Fruit fly (Drosophila melanogaster) whole organism, prepupa: ENCODE results near the gene RpS14a.

ENCODE experiments used
- CG10631 ChIP-seq: fragments of 200-800 bp; sonication (Bioruptor generic); optimal IDR thresholded peaks from 2 replicates; lab custom pipeline; 2016; ENCODE audit warnings: missing biosample characterization, missing genetic modification characterization
- CG10669 ChIP-seq: fragments of 200-800 bp; sonication (Bioruptor generic); optimal IDR thresholded peaks from 3 replicates; lab custom pipeline; 2018; ENCODE audit warnings: missing biosample characterization, mild to moderate bottlenecking, missing genetic modification characterization, moderate library complexity
- CG15336 ChIP-seq: fragments of 200-800 bp; sonication (Bioruptor generic); IDR thresholded peaks from 2 replicates; pipeline ENCODE4 v1.3.6; 2022; ENCODE audit warnings: missing biosample characterization, missing genetic modification characterization
- CG1621 ChIP-seq: fragments of 200-800 bp; sonication (Bioruptor generic); optimal IDR thresholded peaks from 3 replicates; lab custom pipeline; 2018; ENCODE audit warnings: missing biosample characterization, mild to moderate bottlenecking, missing genetic modification characterization
- CG16779 ChIP-seq: fragments of 200-800 bp; sonication (Bioruptor generic); optimal IDR thresholded peaks from 3 replicates; lab custom pipeline; 2017; ENCODE audit warnings: missing biosample characterization, mild to moderate bottlenecking, missing genetic modification characterization
- CG3032 ChIP-seq: fragments of 200-800 bp; optimal IDR thresholded peaks from 2 replicates; lab custom pipeline; 2019; ENCODE audit warnings: missing biosample characterization, mild to moderate bottlenecking, missing genetic modification characterization, moderate library complexity
- CG31627 ChIP-seq: fragments of 200-800 bp; sonication (Bioruptor generic); optimal IDR thresholded peaks from 3 replicates; lab custom pipeline; 2016; ENCODE audit warnings: missing biosample characterization, missing genetic modification characterization
- CG32006 ChIP-seq: fragments of 200-800 bp; sonication (Bioruptor generic); optimal IDR thresholded peaks from 3 replicates; lab custom pipeline; 2017; ENCODE audit warnings: missing biosample characterization, mild to moderate bottlenecking, missing genetic modification characterization
- CG3919 ChIP-seq: fragments of 200-800 bp; sonication (Bioruptor generic); optimal IDR thresholded peaks from 3 replicates; lab custom pipeline; 2016; ENCODE audit warnings: missing biosample characterization, missing genetic modification characterization
- CG6163 ChIP-seq: fragments of 200-800 bp; sonication (Bioruptor generic); IDR thresholded peaks from 3 replicates; pipeline ENCODE4 v1.3.6; 2022; ENCODE audit warnings: missing biosample characterization, missing genetic modification characterization
- CG6276 ChIP-seq: fragments of 200-800 bp; sonication (Bioruptor generic); optimal IDR thresholded peaks from 2 replicates; lab custom pipeline; 2017; ENCODE audit warnings: missing biosample characterization, mild to moderate bottlenecking, missing genetic modification characterization
- CG6792 ChIP-seq: fragments of 200-800 bp; sonication (Bioruptor generic); optimal IDR thresholded peaks from 3 replicates; lab custom pipeline; 2016; ENCODE audit warnings: missing biosample characterization, missing genetic modification characterization
- CG6808 ChIP-seq: fragments of 200-800 bp; sonication (Bioruptor generic); optimal IDR thresholded peaks from 3 replicates; lab custom pipeline; 2017; ENCODE audit warnings: missing biosample characterization, missing genetic modification characterization, mild to moderate bottlenecking, moderate library complexity, missing genetic modification reagents
- CG7368 ChIP-seq: fragments of 200-800 bp; sonication (Bioruptor generic); optimal IDR thresholded peaks from 3 replicates; lab custom pipeline; 2016; ENCODE audit warnings: missing biosample characterization, missing genetic modification characterization
- CG8119 ChIP-seq: fragments of 200-800 bp; sonication (Bioruptor generic); IDR thresholded peaks from 3 replicates; pipeline ENCODE4 v1.3.6; 2022; ENCODE audit warnings: missing biosample characterization, missing genetic modification characterization
- CG8632 ChIP-seq: fragments of 200-800 bp; sonication (Bioruptor generic); optimal IDR thresholded peaks from 3 replicates; lab custom pipeline; 2016; ENCODE audit warnings: missing biosample characterization, missing genetic modification characterization
- CG9139 ChIP-seq: fragments of 200-800 bp; sonication (Bioruptor generic); optimal IDR thresholded peaks from 3 replicates; lab custom pipeline; 2017; ENCODE audit warnings: missing biosample characterization, mild to moderate bottlenecking, missing genetic modification characterization
- Eip78C ChIP-seq: fragments of 200-800 bp; sonication (Bioruptor generic); peaks from one replicate; lab custom pipeline; 2016; ENCODE audit warnings: missing biosample characterization, missing genetic modification characterization
- Eip93F ChIP-seq: fragments of 200-800 bp; sonication (Bioruptor generic); optimal IDR thresholded peaks from 2 replicates; lab custom pipeline; 2016; ENCODE audit warnings: missing biosample characterization, mild to moderate bottlenecking, missing genetic modification characterization
- Ets96B ChIP-seq: fragments of 200-800 bp; optimal IDR thresholded peaks from 2 replicates; lab custom pipeline; 2019; ENCODE audit warnings: missing biosample characterization, mild to moderate bottlenecking, missing genetic modification characterization, moderate library complexity
- Gug ChIP-seq: fragments of 200-800 bp; sonication (Bioruptor generic); IDR thresholded peaks from 2 replicates; pipeline ENCODE4 v1.3.6; 2022; ENCODE audit warnings: missing biosample characterization, missing genetic modification characterization
- Hr38 ChIP-seq: sonication (Bioruptor generic); optimal IDR thresholded peaks from 2 replicates; lab custom pipeline; 2016; ENCODE audit warnings: missing biosample characterization, missing genetic modification characterization
- Hr39 ChIP-seq: fragments of 200-800 bp; sonication (Bioruptor generic); optimal IDR thresholded peaks from 2 replicates; lab custom pipeline; 2016; ENCODE audit warnings: missing biosample characterization, missing genetic modification characterization
- Hr4 ChIP-seq: fragments of 200-800 bp; sonication (Bioruptor generic); optimal IDR thresholded peaks from 3 replicates; lab custom pipeline; 2016; ENCODE audit warnings: missing biosample characterization, missing genetic modification characterization
- Lpt ChIP-seq: fragments of 200-800 bp; sonication (Bioruptor generic); optimal IDR thresholded peaks from 3 replicates; lab custom pipeline; 2016; ENCODE audit warnings: missing biosample characterization, missing genetic modification characterization
- OdsH ChIP-seq: fragments of 200-800 bp; sonication (Bioruptor generic); optimal IDR thresholded peaks from 3 replicates; lab custom pipeline; 2016; ENCODE audit warnings: missing biosample characterization, missing genetic modification characterization
- Smox ChIP-seq: fragments of 200-800 bp; sonication (Bioruptor generic); optimal IDR thresholded peaks from 3 replicates; lab custom pipeline; 2016; ENCODE audit warnings: missing biosample characterization, missing genetic modification characterization
- Sox14 ChIP-seq: fragments of 200-800 bp; sonication (Bioruptor generic); optimal IDR thresholded peaks from 3 replicates; lab custom pipeline; 2016; ENCODE audit warnings: missing biosample characterization, missing genetic modification characterization
- achi ChIP-seq: fragments of 200-800 bp; sonication (Bioruptor generic); optimal IDR thresholded peaks from 3 replicates; lab custom pipeline; 2016; ENCODE audit warnings: missing biosample characterization, missing genetic modification characterization
- acj6 ChIP-seq: fragments of 200-800 bp; sonication (Bioruptor generic); optimal IDR thresholded peaks from 3 replicates; lab custom pipeline; 2016; ENCODE audit warnings: missing biosample characterization, missing genetic modification characterization
- cyc ChIP-seq: fragments of 200-800 bp; sonication (Bioruptor generic); optimal IDR thresholded peaks from 3 replicates; lab custom pipeline; 2016; ENCODE audit warnings: missing biosample characterization, missing genetic modification characterization
- dac ChIP-seq: fragments of 200-800 bp; sonication (Bioruptor generic); optimal IDR thresholded peaks from 2 replicates; lab custom pipeline; 2017; ENCODE audit warnings: missing biosample characterization, mild to moderate bottlenecking, missing genetic modification characterization
- dsx ChIP-seq: fragments of 200-800 bp; optimal IDR thresholded peaks from 3 replicates; lab custom pipeline; 2019; ENCODE audit warnings: missing biosample characterization, mild to moderate bottlenecking, missing genetic modification characterization, moderate library complexity; ENCODE audit not compliant: poor library complexity, severe bottlenecking
- eg ChIP-seq: fragments of 200-800 bp; sonication (Bioruptor generic); IDR thresholded peaks from 3 replicates; pipeline ENCODE4 v1.3.6; 2022; ENCODE audit warnings: missing biosample characterization, missing genetic modification characterization
- esn ChIP-seq: fragments of 200-800 bp; sonication (Bioruptor generic); optimal IDR thresholded peaks from 2 replicates; lab custom pipeline; 2016; ENCODE audit warnings: missing biosample characterization, mild to moderate bottlenecking, missing genetic modification characterization, moderate library complexity
- fd59A ChIP-seq: fragments of 200-800 bp; sonication (Bioruptor generic); optimal IDR thresholded peaks from 2 replicates; lab custom pipeline; 2017; ENCODE audit warnings: missing biosample characterization, mild to moderate bottlenecking, missing genetic modification characterization, missing genetic modification reagents
- fd85E ChIP-seq: fragments of 200-800 bp; sonication (Bioruptor generic); optimal IDR thresholded peaks from 3 replicates; lab custom pipeline; 2016; ENCODE audit warnings: missing biosample characterization, missing genetic modification characterization
- lz ChIP-seq: fragments of 200-800 bp; sonication (Bioruptor generic); optimal IDR thresholded peaks from 3 replicates; lab custom pipeline; 2016; ENCODE audit warnings: missing biosample characterization, missing genetic modification characterization
- spab ChIP-seq: fragments of 200-800 bp; sonication (Bioruptor generic); optimal IDR thresholded peaks from 2 replicates; lab custom pipeline; 2017; ENCODE audit warnings: missing biosample characterization, mild to moderate bottlenecking, missing genetic modification characterization, missing genetic modification reagents
- ss ChIP-seq, 2 experiments: fragments of 200-800 bp; sonication (Bioruptor generic); optimal IDR thresholded peaks; 2 replicates in 1 of 2; 3 replicates in 1 of 2; lab custom pipeline; 2017 to 2018; ENCODE audit warnings: mild to moderate bottlenecking in 2 of 2, missing biosample characterization in 2 of 2, missing genetic modification characterization in 2 of 2, moderate library complexity in 1 of 2

RpS14a gene

dm6 chrX:7979202-7979601 lies 45.7 kb downstream of the RpS14a start (continued):
- TF ChIP-seq OdsH (GFP tag; lab: Kevin White, UChicago) (peak; percentile 16), cyc (GFP tag; lab: Kevin White, UChicago) (no peak), CG10631 (GFP tag; lab: Kevin White, UChicago) (peak; percentile 27), fd59A (peak; percentile 3), fd85E (GFP tag; lab: Kevin White, UChicago) (no peak), Smox (no peak), CG9139 (no peak), Hr39 (GFP tag; lab: Kevin White, UChicago) (no peak), acj6 (GFP tag; lab: Kevin White, UChicago) (peak; percentile 36), CG1621 (tag; lab: Kevin White, UChicago) (peak; percentile 14), Gug (GFP tag; lab: Robert Waterston, UW) (no peak), Lpt (peak; percentile 18), Ets96B (tag; lab: Kevin White, UChicago) (peak; percentile 53), CG7368 (no peak), CG31627 (GFP tag; lab: Kevin White, UChicago) (no peak), CG10669 (peak; percentile 40), Sox14 (peak; percentile 49), esn (peak; percentile 0), dac (GFP tag; lab: Kevin White, UChicago) (no peak), Eip93F (GFP tag; lab: Kevin White, UChicago) (no peak), CG6792 (GFP tag; lab: Kevin White, UChicago) (peak; percentile 14), lz (GFP tag; lab: Kevin White, UChicago) (no peak), eg (no peak), CG6163 (GFP tag; lab: Robert Waterston, UW) (no peak), ss (GFP tag; optimal IDR thresholded peaks at IDR 0.05; lab: Kevin White, UChicago) (peak; percentile 5 to 45), CG8632 (GFP tag; lab: Kevin White, UChicago) (no peak), CG15336 (GFP tag; lab: Robert Waterston, UW) (0 out of 2 replicates have a peak, but pooled peaks have one; percentile 26), CG6276 (GFP tag; lab: Kevin White, UChicago) (no peak), CG16779 (tag; lab: Kevin White, UChicago) (no peak)
- TF ChIP-seq, all 60 proteins: peak for 26

dm6 chrX:7980786-7981185 lies 47.2 kb downstream of the RpS14a start:
- no peak for TF ChIP-seq Hr4
- TF ChIP-seq Eip93F (GFP tag; lab: Kevin White, UChicago): no peak
- no peak for TF ChIP-seq fd59A
- TF ChIP-seq CG31627 (GFP tag; lab: Kevin White, UChicago): no peak
- TF ChIP-seq CG6808 (GFP tag; lab: Kevin White, UChicago): peak; percentile 71
- TF ChIP-seq CG3919 (GFP tag; lab: Kevin White, UChicago): no peak
- TF ChIP-seq CG6163 (GFP tag; lab: Robert Waterston, UW): 0 out of 3 replicates have a peak, but pooled peaks have one; percentile 42
- TF ChIP-seq Eip78C (GFP tag; lab: Kevin White, UChicago): no peak
- peak; percentile 3 for TF ChIP-seq achi (GFP tag; lab: Kevin White, UChicago)
- peak; percentile 33 for TF ChIP-seq CG10669
- peak; percentile 87 for TF ChIP-seq ss (GFP tag; optimal IDR thresholded peaks at IDR 0.05; lab: Kevin White, UChicago)
- TF ChIP-seq CG1621 (tag; lab: Kevin White, UChicago): no peak
- TF ChIP-seq CG7368: no peak
- no peak for TF ChIP-seq CG6792 (GFP tag; lab: Kevin White, UChicago)
- peak; percentile 21; the same call in 1 of the 2 replicates for TF ChIP-seq CG15336 (GFP tag; lab: Robert Waterston, UW)
- no peak for TF ChIP-seq CG32006 (GFP tag; lab: Kevin White, UChicago)
- peak; percentile 51 for TF ChIP-seq CG3032 (tag; lab: Kevin White, UChicago)
- no peak for TF ChIP-seq Hr39 (GFP tag; lab: Kevin White, UChicago)
- peak; percentile 58 for TF ChIP-seq dsx (GFP tag; lab: Kevin White, UChicago)
- TF ChIP-seq CG8119 (GFP tag; lab: Robert Waterston, UW): peak; percentile 57
- TF ChIP-seq spab (GFP tag; lab: Kevin White, UChicago): peak; percentile 43
- TF ChIP-seq Smox: no peak
- TF ChIP-seq CG9139: peak; percentile 77
- TF ChIP-seq Ets96B (tag; lab: Kevin White, UChicago): peak; percentile 48
- no peak for TF ChIP-seq Hr38 (GFP tag; lab: Kevin White, UChicago)
